Worm (Caenorhabditis elegans) whole organism, late embryonic: Measurements from ENCODE around the gene T21C9.6.

ENCODE experiments used
- C38D4.7 ChIP-seq: fragments of 200-800 bp; sonication (Bioruptor generic); optimal IDR thresholded peaks from 2 replicates; lab custom pipeline; 2018; ENCODE audit warnings: mild to moderate bottlenecking, missing genetic modification characterization, moderate library complexity, missing compliant biosample characterization
- F13H6.1 ChIP-seq: sonication (generic microtip); optimal IDR thresholded peaks from 2 replicates; lab custom pipeline; 2016; ENCODE audit warnings: missing genetic modification characterization, missing compliant biosample characterization
- ceh-19 ChIP-seq: fragments of 200-800 bp; sonication (Bioruptor generic); optimal IDR thresholded peaks from 2 replicates; lab custom pipeline; 2018; ENCODE audit warnings: mild to moderate bottlenecking, missing genetic modification characterization, missing compliant biosample characterization
- ceh-22 ChIP-seq: sonication (generic microtip); optimal IDR thresholded peaks from 2 replicates; lab custom pipeline; 2017; ENCODE audit warnings: missing biosample characterization, missing genetic modification characterization
- ceh-30 ChIP-seq: fragments of 150-350 bp; optimal IDR thresholded peaks from 2 replicates; lab custom pipeline; 2014; ENCODE audit warnings: missing biosample characterization, missing genetic modification characterization
- ceh-45 ChIP-seq: fragments of 200-800 bp; sonication (Bioruptor generic); IDR thresholded peaks from 2 replicates; pipeline ENCODE4 v1.3.6; 2022; ENCODE audit warnings: missing genetic modification reagents, missing genetic modification characterization, missing compliant biosample characterization
- ceh-48 ChIP-seq: sonication (generic microtip); optimal IDR thresholded peaks from 2 replicates; lab custom pipeline; 2016; ENCODE audit warnings: missing genetic modification characterization, inconsistent platforms, missing compliant biosample characterization
- ceh-6 ChIP-seq: fragments of 200-800 bp; sonication (Bioruptor generic); optimal IDR thresholded peaks from 2 replicates; lab custom pipeline; 2018; ENCODE audit warnings: mild to moderate bottlenecking, missing genetic modification characterization, missing compliant biosample characterization
- che-1 ChIP-seq: sonication (generic microtip); optimal IDR thresholded peaks from 2 replicates; lab custom pipeline; 2016; ENCODE audit warnings: mild to moderate bottlenecking, missing genetic modification characterization, missing compliant biosample characterization
- ets-4 ChIP-seq: sonication (generic microtip); optimal IDR thresholded peaks from 2 replicates; lab custom pipeline; 2016; ENCODE audit warnings: missing genetic modification characterization, missing compliant biosample characterization
- eyg-1 ChIP-seq: sonication (generic microtip); optimal IDR thresholded peaks from 2 replicates; lab custom pipeline; 2016; ENCODE audit warnings: missing genotype, missing genetic modification characterization, missing compliant biosample characterization
- fax-1 ChIP-seq: sonication (generic microtip); optimal IDR thresholded peaks from 2 replicates; lab custom pipeline; 2016; ENCODE audit warnings: missing genotype, missing genetic modification characterization, missing compliant biosample characterization
- fkh-6 ChIP-seq: sonication (generic microtip); optimal IDR thresholded peaks from 2 replicates; lab custom pipeline; 2016; ENCODE audit warnings: missing genetic modification characterization, missing compliant biosample characterization
- hlh-30 ChIP-seq: sonication (generic microtip); optimal IDR thresholded peaks from 2 replicates; lab custom pipeline; 2017; ENCODE audit warnings: antibody characterized with exemption, missing genetic modification characterization, missing compliant biosample characterization; ENCODE audit not compliant: insufficient read depth
- hlh-6 ChIP-seq: sonication (generic microtip); optimal IDR thresholded peaks from 2 replicates; lab custom pipeline; 2016; ENCODE audit warnings: missing genotype, missing genetic modification characterization, missing compliant biosample characterization
- hlh-8 ChIP-seq: sonication (generic microtip); optimal IDR thresholded peaks from 2 replicates; lab custom pipeline; 2016; ENCODE audit warnings: missing genotype, missing genetic modification characterization, missing compliant biosample characterization
- lim-6 ChIP-seq: sonication (generic microtip); optimal IDR thresholded peaks from 2 replicates; lab custom pipeline; 2016; ENCODE audit warnings: missing genetic modification characterization, missing compliant biosample characterization
- lin-11 ChIP-seq: fragments of 200-800 bp; sonication (Bioruptor generic); optimal IDR thresholded peaks from 2 replicates; lab custom pipeline; 2018; ENCODE audit warnings: mild to moderate bottlenecking, missing genetic modification characterization, missing compliant biosample characterization
- nhr-11 ChIP-seq: fragments of 150-350 bp; optimal IDR thresholded peaks from 2 replicates; lab custom pipeline; 2014; ENCODE audit warnings: missing biosample characterization, missing genetic modification characterization
- nhr-232 ChIP-seq: sonication (generic microtip); optimal IDR thresholded peaks from 2 replicates; lab custom pipeline; 2016; ENCODE audit warnings: missing genetic modification characterization, missing compliant biosample characterization
- odd-2 ChIP-seq: sonication (generic microtip); optimal IDR thresholded peaks from 2 replicates; lab custom pipeline; 2017; ENCODE audit warnings: antibody characterized with exemption, mild to moderate bottlenecking, missing genetic modification characterization, missing compliant biosample characterization
- pat-9 ChIP-seq: fragments of 200-800 bp; sonication (Bioruptor generic); optimal IDR thresholded peaks from 2 replicates; lab custom pipeline; 2018; ENCODE audit warnings: mild to moderate bottlenecking, missing genetic modification characterization, moderate library complexity, missing compliant biosample characterization
- pha-4 ChIP-seq: fragments of 150-350 bp; optimal IDR thresholded peaks from 2 replicates; lab custom pipeline; 2018; ENCODE audit warnings: missing biosample characterization, missing genetic modification reagents, missing genetic modification characterization
- pros-1 ChIP-seq: fragments of 150-350 bp; optimal IDR thresholded peaks from 2 replicates; lab custom pipeline; 2014; ENCODE audit warnings: missing biosample characterization, missing genetic modification reagents, missing genetic modification characterization
- ref-2 ChIP-seq: sonication (generic microtip); optimal IDR thresholded peaks from 2 replicates; lab custom pipeline; 2016; ENCODE audit warnings: missing genetic modification characterization, missing compliant biosample characterization
- sdc-2 ChIP-seq: sonication (generic microtip); optimal IDR thresholded peaks from 2 replicates; lab custom pipeline; 2016; ENCODE audit warnings: missing genotype, missing genetic modification characterization, missing compliant biosample characterization
- tbx-7 ChIP-seq: sonication (generic microtip); optimal IDR thresholded peaks from 2 replicates; lab custom pipeline; 2016; ENCODE audit warnings: missing genotype, missing genetic modification characterization, missing compliant biosample characterization

Gene T21C9.6

DNA sequence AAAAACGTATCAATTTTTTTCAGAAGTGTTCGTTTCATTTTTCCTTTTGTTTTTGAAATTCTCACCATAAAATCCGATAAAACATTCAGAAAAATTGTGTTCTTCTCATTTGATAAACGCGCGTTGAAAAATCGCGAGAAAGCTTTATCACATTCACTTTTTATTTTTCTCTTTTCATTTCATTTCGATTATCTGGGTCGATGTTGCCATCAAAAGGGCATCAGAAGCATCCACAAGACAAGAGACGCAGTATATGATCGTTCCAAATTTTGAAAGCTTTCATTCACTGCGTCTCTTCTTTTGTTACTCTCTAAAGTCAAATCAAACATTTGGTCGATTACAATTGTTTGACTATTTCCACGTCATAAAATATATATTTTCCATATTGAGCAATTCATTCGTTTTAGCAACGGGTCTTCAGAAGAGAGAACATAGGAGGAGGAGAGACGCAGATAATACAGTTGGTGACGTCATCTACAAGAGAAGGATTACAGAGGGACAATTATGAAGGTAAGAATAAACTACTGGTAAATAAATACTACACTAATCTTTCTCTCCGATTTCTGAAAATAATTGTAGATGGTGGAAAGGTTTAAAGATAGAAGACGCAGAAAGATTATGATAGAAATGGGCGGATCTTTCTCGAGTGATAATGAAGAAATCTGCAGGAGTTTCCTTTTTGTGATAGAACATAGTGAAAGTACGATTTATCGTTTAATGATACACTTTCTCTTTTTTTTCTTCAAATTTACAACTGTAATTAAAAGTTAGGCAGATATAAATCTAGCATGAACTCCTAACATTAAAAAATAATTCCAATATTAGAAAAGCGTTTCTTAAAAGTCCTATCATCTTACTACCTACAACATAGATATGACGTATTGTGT is 20.6 kb downstream of the T21C9.6 start, which contains the start of gene H27A22.1:
Gene H27A22.1, plus strand, starts transcription at position 505 of the 887 bp plus-strand sequence.
- TF ChIP-seq ceh-45 (GFP tag; lab: Robert Waterston, UW): no peak
- TF ChIP-seq tbx-7 (tag; lab: Kevin White, UChicago): no peak
- no peak for TF ChIP-seq pat-9
- TF ChIP-seq ceh-48: no peak
- no peak for TF ChIP-seq fax-1 (tag; lab: Kevin White, UChicago)
- no peak for TF ChIP-seq F13H6.1 (tag; lab: Kevin White, UChicago)
- no peak for TF ChIP-seq ceh-6 (GFP tag; lab: Kevin White, UChicago)
- TF ChIP-seq pros-1 (tag; lab: Kevin White, UChicago): no peak
- TF ChIP-seq hlh-8 (tag; lab: Kevin White, UChicago): no peak

DNA sequence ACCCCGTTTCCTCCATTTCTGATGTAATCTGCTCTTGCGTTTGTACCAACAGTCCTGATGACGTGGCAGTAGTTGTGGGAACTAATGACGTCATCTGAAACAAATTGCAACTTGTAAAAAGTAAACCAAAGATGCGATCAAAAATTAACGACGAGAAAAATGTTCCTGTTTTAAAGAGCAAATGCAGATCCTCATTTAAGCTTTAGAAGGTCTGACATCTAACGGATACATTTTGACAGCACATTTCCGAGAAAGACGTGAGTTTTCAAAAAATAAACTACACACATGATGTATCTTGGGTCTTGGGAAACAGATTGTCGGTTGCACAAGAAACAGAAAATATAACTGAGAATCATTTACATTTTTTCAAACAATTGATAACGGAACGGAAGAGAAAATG is 33.8 kb downstream of the T21C9.6 start, which contains the start of gene H09F14.1:
Gene H09F14.1, minus strand, starts transcription at position 101 of the 400 bp plus-strand sequence.
- TF ChIP-seq lim-6 (no peak), ceh-22 (tag; lab: Kevin White, UChicago) (no peak), hlh-6 (tag; lab: Kevin White, UChicago) (no peak), hlh-8 (tag; lab: Kevin White, UChicago) (no peak), fkh-6 (tag; lab: Kevin White, UChicago) (no peak), C38D4.7 (GFP tag; lab: Kevin White, UChicago) (no peak), hlh-30 (tag; lab: Kevin White, UChicago) (no peak), ceh-19 (GFP tag; lab: Kevin White, UChicago) (no peak), ceh-30 (no peak), ets-4 (no peak), che-1 (tag; lab: Kevin White, UChicago) (no peak)

ce11 chrV:10630497-10630896 is 48.8 kb downstream of the T21C9.6 start:
- TF ChIP-seq nhr-11 (tag; lab: Kevin White, UChicago) (no peak), fax-1 (tag; lab: Kevin White, UChicago) (no peak)

ce11 chrV:10632758-10633157 is 51.1 kb downstream of the T21C9.6 start, which contains the start of gene mab-23:
mab-23 (plus strand) TSS chrV:10633058.
- TF ChIP-seq lin-11 (no peak), pha-4 (tag; lab: Kevin White, UChicago) (no peak), odd-2 (tag; lab: Kevin White, UChicago) (no peak), sdc-2 (tag; lab: Kevin White, UChicago) (no peak), nhr-232 (tag; lab: Kevin White, UChicago) (no peak), ceh-19 (GFP tag; lab: Kevin White, UChicago) (no peak)
- TF ChIP-seq, all 69 proteins: peak for 0

ce11 chrV:10635722-10636121 is 54.0 kb downstream of the T21C9.6 start, which contains the start of gene kvs-2:
kvs-2 (plus strand) TSS chrV:10636022.
- TF ChIP-seq ref-2 (tag; lab: Kevin White, UChicago): no peak
- TF ChIP-seq hlh-6 (tag; lab: Kevin White, UChicago): no peak
- TF ChIP-seq eyg-1 (tag; lab: Kevin White, UChicago): no peak
- no peak for TF ChIP-seq hlh-30 (tag; lab: Kevin White, UChicago)
- TF ChIP-seq, all 69 proteins: peak for 0
